Worm (Caenorhabditis elegans) whole organism, L4 larva: ENCODE results near the gene ZK930.6.

Source experiments
- F10B5.3 ChIP-seq: sonication (generic microtip); optimal IDR thresholded peaks from 2 replicates; lab custom pipeline; 2016; ENCODE audit warnings: mild to moderate bottlenecking, missing genetic modification characterization, missing compliant biosample characterization
- F49E8.2 ChIP-seq: sonication (generic microtip); optimal IDR thresholded peaks from 2 replicates; lab custom pipeline; 2016; ENCODE audit warnings: missing compliant biosample characterization, mild to moderate bottlenecking, missing genetic modification characterization, borderline replicate concordance
- T26A8.4 ChIP-seq: fragments of 200-800 bp; sonication (Bioruptor generic); IDR thresholded peaks from 2 replicates; pipeline ENCODE4 v1.3.6; 2022; ENCODE audit warnings: missing genetic modification characterization, missing compliant biosample characterization
- Y105C5A.15 ChIP-seq: fragments of 200-800 bp; sonication (Bioruptor generic); IDR thresholded peaks from 2 replicates; pipeline ENCODE4 v1.3.6; 2022; ENCODE audit warnings: missing genetic modification characterization, missing compliant biosample characterization
- Y5F2A.4 ChIP-seq: fragments of 200-800 bp; sonication (Bioruptor generic); optimal IDR thresholded peaks from 2 replicates; lab custom pipeline; 2018; ENCODE audit warnings: mild to moderate bottlenecking, missing genetic modification characterization, missing compliant biosample characterization
- ZK337.2 ChIP-seq: fragments of 200-800 bp; sonication (Bioruptor generic); IDR thresholded peaks from 2 replicates; pipeline ENCODE4 v1.3.6; 2022; ENCODE audit warnings: missing genetic modification reagents, missing genetic modification characterization, missing compliant biosample characterization
- ama-1 ChIP-seq: fragments of 150-350 bp; optimal IDR thresholded peaks from 2 replicates; lab custom pipeline; 2014; ENCODE audit warnings: inconsistent platforms, mixed read lengths
- arid-1 ChIP-seq: fragments of 200-800 bp; sonication (Bioruptor generic); conservative IDR thresholded peaks from 2 replicates; pipeline ENCODE4 v1.3.6; 2022; ENCODE audit warnings: missing genetic modification reagents, missing genetic modification characterization, missing compliant biosample characterization
- attf-4 ChIP-seq: sonication (generic microtip); optimal IDR thresholded peaks from 3 replicates; lab custom pipeline; 2017; ENCODE audit warnings: missing biosample characterization, missing genetic modification characterization
- ceh-28 ChIP-seq: fragments of 150-350 bp; optimal IDR thresholded peaks from 2 replicates; lab custom pipeline; 2014; ENCODE audit warnings: missing biosample characterization, missing genetic modification reagents, missing genetic modification characterization
- ceh-32 ChIP-seq: sonication (generic microtip); optimal IDR thresholded peaks from 2 replicates; lab custom pipeline; 2016; ENCODE audit warnings: mild to moderate bottlenecking, missing genetic modification characterization, missing compliant biosample characterization; ENCODE audit not compliant: poor library complexity
- ceh-62 ChIP-seq: sonication (generic microtip); optimal IDR thresholded peaks from 2 replicates; lab custom pipeline; 2017; ENCODE audit warnings: missing biosample characterization, missing genetic modification characterization
- cey-2 ChIP-seq: sonication (generic microtip); optimal IDR thresholded peaks from 3 replicates; lab custom pipeline; 2017; ENCODE audit warnings: missing genetic modification characterization, mild to moderate bottlenecking, missing compliant biosample characterization, antibody characterized with exemption, borderline replicate concordance; ENCODE audit not compliant: insufficient read depth
- daf-16 ChIP-seq, 3 experiments: sonication (generic microtip); optimal IDR thresholded peaks; 2 replicates each; lab custom pipeline; 2016 to 2017; ENCODE audit warnings: missing genetic modification characterization in 3 of 3, missing genetic modification reagents in 3 of 3, mild to moderate bottlenecking in 2 of 3, missing compliant biosample characterization in 2 of 3, missing biosample characterization in 1 of 3, moderate library complexity in 1 of 3
- daf-19 ChIP-seq: fragments of 200-800 bp; sonication (Bioruptor generic); conservative IDR thresholded peaks from 2 replicates; pipeline ENCODE4 v1.3.6; 2022; ENCODE audit warnings: missing genetic modification characterization, missing compliant biosample characterization
- dmd-6 ChIP-seq: fragments of 200-800 bp; sonication (Bioruptor generic); IDR thresholded peaks from 2 replicates; pipeline ENCODE4 v1.3.6; 2022; ENCODE audit warnings: missing genetic modification reagents, missing genetic modification characterization, missing compliant biosample characterization
- dpl-1 ChIP-seq: fragments of 150-350 bp; optimal IDR thresholded peaks from 2 replicates; lab custom pipeline; 2014; ENCODE audit warnings: missing biosample characterization, missing genetic modification reagents, missing genetic modification characterization
- duxl-1 ChIP-seq: sonication (generic microtip); optimal IDR thresholded peaks from 2 replicates; lab custom pipeline; 2016; ENCODE audit warnings: mild to moderate bottlenecking, missing genetic modification characterization, moderate library complexity, missing compliant biosample characterization; ENCODE audit not compliant: poor library complexity
- egl-27 ChIP-seq: sonication (generic microtip); optimal IDR thresholded peaks from 3 replicates; lab custom pipeline; 2017; ENCODE audit warnings: missing biosample characterization, missing genetic modification reagents, missing genetic modification characterization
- fos-1 ChIP-seq: fragments of 150-350 bp; optimal IDR thresholded peaks from 2 replicates; lab custom pipeline; 2014; ENCODE audit warnings: missing biosample characterization, missing genetic modification characterization
- hlh-30 ChIP-seq: sonication (generic microtip); optimal IDR thresholded peaks from 2 replicates; lab custom pipeline; 2017; ENCODE audit warnings: antibody characterized with exemption, mild to moderate bottlenecking, missing genetic modification characterization, missing compliant biosample characterization; ENCODE audit not compliant: insufficient read depth
- jun-1 ChIP-seq: fragments of 150-350 bp; optimal IDR thresholded peaks from 2 replicates; lab custom pipeline; 2014; ENCODE audit warnings: missing biosample characterization, missing genetic modification reagents, missing genetic modification characterization
- lim-7 ChIP-seq: fragments of 200-800 bp; sonication (Bioruptor generic); IDR thresholded peaks from 2 replicates; pipeline ENCODE4 v1.3.6; 2022; ENCODE audit warnings: missing genetic modification characterization, missing compliant biosample characterization
- lin-13 ChIP-seq: fragments of 150-350 bp; optimal IDR thresholded peaks from 2 replicates; lab custom pipeline; 2014; ENCODE audit warnings: missing biosample characterization, missing genetic modification reagents, missing genetic modification characterization
- lin-15B ChIP-seq: fragments of 150-350 bp; sonication (generic microtip); optimal IDR thresholded peaks from 3 replicates; lab custom pipeline; 2014; ENCODE audit warnings: missing biosample characterization, missing genetic modification characterization
- lsy-2 ChIP-seq, 2 experiments: fragments of 150-350 bp in 1 of 2; sonication (generic microtip) in 1 of 2; optimal IDR thresholded peaks; 2 replicates each; lab custom pipeline; 2014 to 2017; ENCODE audit warnings: missing biosample characterization in 2 of 2, missing genetic modification characterization in 2 of 2
- madf-5 ChIP-seq, 2 experiments: fragments of 200-800 bp; sonication (Bioruptor generic); IDR thresholded peaks; 2 replicates each; pipeline ENCODE4 v1.3.6; 2022; ENCODE audit warnings: missing compliant biosample characterization in 2 of 2, missing genetic modification characterization in 2 of 2
- mep-1 ChIP-seq: fragments of 150-350 bp; sonication (generic microtip); optimal IDR thresholded peaks from 3 replicates; lab custom pipeline; 2014; ENCODE audit warnings: missing biosample characterization, missing genetic modification characterization
- mes-2 ChIP-seq: sonication (generic microtip); optimal IDR thresholded peaks from 2 replicates; lab custom pipeline; 2016; ENCODE audit warnings: missing genotype, mild to moderate bottlenecking, missing genetic modification characterization, missing compliant biosample characterization; ENCODE audit not compliant: poor library complexity, severe bottlenecking
- mxl-3 ChIP-seq: fragments of 200-800 bp; sonication (Bioruptor generic); optimal IDR thresholded peaks from 2 replicates; lab custom pipeline; 2018; ENCODE audit warnings: mild to moderate bottlenecking, missing genetic modification characterization, missing compliant biosample characterization
- nhr-10 ChIP-seq: fragments of 150-350 bp; optimal IDR thresholded peaks from 2 replicates; lab custom pipeline; 2014; ENCODE audit warnings: missing biosample characterization, missing genetic modification characterization
- nhr-102 ChIP-seq: sonication (generic microtip); optimal IDR thresholded peaks from 2 replicates; lab custom pipeline; 2016; ENCODE audit warnings: mild to moderate bottlenecking, missing genetic modification characterization, moderate library complexity, missing compliant biosample characterization
- nhr-11 ChIP-seq: fragments of 150-350 bp; optimal IDR thresholded peaks from 2 replicates; lab custom pipeline; 2014; ENCODE audit warnings: missing biosample characterization, missing genetic modification characterization
- nhr-25 ChIP-seq: sonication (generic microtip); optimal IDR thresholded peaks from 2 replicates; lab custom pipeline; 2017; ENCODE audit warnings: missing genetic modification characterization, mild to moderate bottlenecking, missing compliant biosample characterization, antibody characterized with exemption, moderate library complexity, borderline replicate concordance; ENCODE audit not compliant: insufficient read depth
- nhr-28 ChIP-seq: fragments of 150-350 bp; optimal IDR thresholded peaks from 2 replicates; lab custom pipeline; 2014; ENCODE audit warnings: missing biosample characterization, missing genetic modification characterization
- nhr-41 ChIP-seq: fragments of 200-800 bp; sonication (Bioruptor generic); IDR thresholded peaks from 2 replicates; pipeline ENCODE4 v1.3.6; 2022; ENCODE audit warnings: missing genetic modification reagents, missing genetic modification characterization, missing compliant biosample characterization
- nhr-48 ChIP-seq: sonication (generic microtip); optimal IDR thresholded peaks from 2 replicates; lab custom pipeline; 2016; ENCODE audit warnings: mild to moderate bottlenecking, missing genetic modification characterization, missing compliant biosample characterization
- nhr-6 ChIP-seq: fragments of 150-350 bp; optimal IDR thresholded peaks from 2 replicates; lab custom pipeline; 2014; ENCODE audit warnings: missing biosample characterization, missing genetic modification characterization
- php-3 ChIP-seq: fragments of 200-800 bp; sonication (Bioruptor generic); IDR thresholded peaks from 2 replicates; pipeline ENCODE4 v1.3.6; 2022; ENCODE audit warnings: missing genetic modification reagents, missing genetic modification characterization, missing compliant biosample characterization
- pqm-1 ChIP-seq: sonication (generic microtip); optimal IDR thresholded peaks from 2 replicates; lab custom pipeline; 2017; ENCODE audit warnings: missing biosample characterization, missing genetic modification characterization
- rbr-2 ChIP-seq: sonication (generic microtip); optimal IDR thresholded peaks from 2 replicates; lab custom pipeline; 2016; ENCODE audit warnings: missing genotype, missing genetic modification characterization, missing compliant biosample characterization
- snpc-4 ChIP-seq: fragments of 150-350 bp; optimal IDR thresholded peaks from 2 replicates; lab custom pipeline; 2014; ENCODE audit warnings: missing biosample characterization, missing genetic modification characterization
- tag-97 ChIP-seq: fragments of 200-800 bp; sonication (Bioruptor generic); IDR thresholded peaks from 2 replicates; pipeline ENCODE4 v1.3.6; 2022; ENCODE audit warnings: missing genetic modification characterization, missing compliant biosample characterization
- unc-130 ChIP-seq: sonication (generic microtip); optimal IDR thresholded peaks from 2 replicates; lab custom pipeline; 2016; ENCODE audit warnings: missing genetic modification reagents, missing genetic modification characterization, missing compliant biosample characterization
- unc-39 ChIP-seq: sonication (generic microtip); optimal IDR thresholded peaks from 2 replicates; lab custom pipeline; 2017; ENCODE audit warnings: missing biosample characterization, missing genetic modification characterization
- unc-62 ChIP-seq, 3 experiments: fragments of 150-350 bp in 1 of 3; sonication (generic microtip); optimal IDR thresholded peaks in 2 of 3; peaks in 1 of 3; 1 replicate in 1 of 3; 2 replicates in 2 of 3; lab custom pipeline; 2014 to 2017; ENCODE audit warnings: missing biosample characterization in 3 of 3, missing genetic modification characterization in 3 of 3, missing genetic modification reagents in 3 of 3, missing genotype in 1 of 3
- zfp-3 ChIP-seq: fragments of 200-800 bp; sonication (Bioruptor generic); conservative IDR thresholded peaks from 2 replicates; pipeline ENCODE4 v1.3.6; 2022; ENCODE audit warnings: missing genetic modification reagents, missing genetic modification characterization, missing compliant biosample characterization
- ztf-11 ChIP-seq: fragments of 150-350 bp; optimal IDR thresholded peaks from 2 replicates; lab custom pipeline; 2014; ENCODE audit warnings: missing biosample characterization, missing genetic modification characterization
- ztf-7 ChIP-seq: fragments of 150-350 bp; optimal IDR thresholded peaks from 2 replicates; lab custom pipeline; 2014; ENCODE audit warnings: missing biosample characterization, missing genetic modification characterization

ZK930.6 gene

ce11 chrII:11874674-11875198, 9.0 kb upstream of the ZK930.6 start, which contains the start of the genes npp-3 and top-2 (continued):
- TF ChIP-seq Y105C5A.15 (GFP tag; lab: Robert Waterston, UW) (no peak), ceh-62 (tag; lab: Kevin White, UChicago) (no peak), nhr-102 (tag; lab: Kevin White, UChicago) (peak; percentile 86), duxl-1 (tag; lab: Kevin White, UChicago) (peak; percentile 85), dmd-6 (peak; percentile 79), F10B5.3 (tag; lab: Kevin White, UChicago) (peak; percentile 76), lsy-2 (tag; optimal IDR thresholded peaks at IDR 0.05; lab: Kevin White, UChicago) (peak; percentile 98 to 99), fos-1 (no peak), F49E8.2 (tag; lab: Kevin White, UChicago) (peak; percentile 89), pqm-1 (tag; lab: Kevin White, UChicago) (no peak), unc-62 (GFP tag; optimal IDR thresholded peaks at IDR 0.05 in 1 of 2; lab: Kevin White, UChicago) (peak in 1 of 2 experiments; percentile 99), unc-62 (tag; optimal IDR thresholded peaks at IDR 0.05; lab: Kevin White, UChicago) (no peak), nhr-28 (tag; lab: Kevin White, UChicago) (peak; percentile 73), mep-1 (tag; lab: Kevin White, UChicago) (peak; percentile 97), lin-15B (tag; lab: Kevin White, UChicago) (peak; percentile 59), ztf-7 (tag; lab: Kevin White, UChicago) (no peak), T26A8.4 (GFP tag; lab: Robert Waterston, UW) (peak; percentile 89), mxl-3 (peak; percentile 3), cey-2 (tag; lab: Kevin White, UChicago) (no peak), php-3 (0 out of 2 replicates have a peak, but pooled peaks have one; percentile 10), nhr-48 (peak; percentile 70), snpc-4 (no peak), nhr-6 (peak; percentile 84), unc-39 (tag; lab: Kevin White, UChicago) (no peak), egl-27 (no peak), lin-13 (GFP tag; lab: Kevin White, UChicago) (peak; percentile 93), hlh-30 (tag; lab: Kevin White, UChicago) (peak; percentile 93), ceh-28 (tag; lab: Kevin White, UChicago) (no peak), ZK337.2 (no peak), dpl-1 (peak; percentile 99), attf-4 (tag; lab: Kevin White, UChicago) (no peak), ztf-11 (tag; lab: Kevin White, UChicago) (no peak), zfp-3 (GFP tag; lab: Robert Waterston, UW) (peak; percentile 46; the same call in 1 of the 2 replicates), rbr-2 (tag; lab: Kevin White, UChicago) (peak; percentile 95), daf-19 (GFP tag; lab: Robert Waterston, UW) (no peak), nhr-41 (GFP tag; lab: Robert Waterston, UW) (no peak), nhr-11 (tag; lab: Kevin White, UChicago) (peak; percentile 99), lim-7 (GFP tag; lab: Robert Waterston, UW) (no peak), ceh-32 (tag; lab: Kevin White, UChicago) (no peak), jun-1 (tag; lab: Kevin White, UChicago) (peak; percentile 75), ama-1 (lab: Kevin White, UChicago) (peak; percentile 78), madf-5 (GFP tag; IDR thresholded peaks at IDR 0.05; lab: Robert Waterston, UW) (no peak), unc-130 (GFP tag; lab: Kevin White, UChicago) (peak; percentile 95), mes-2 (tag; lab: Kevin White, UChicago) (peak; percentile 94), nhr-25 (tag; lab: Kevin White, UChicago) (peak; percentile 87), tag-97 (GFP tag; lab: Robert Waterston, UW) (no peak), nhr-10 (tag; lab: Kevin White, UChicago) (no peak), daf-16 (GFP tag; optimal IDR thresholded peaks at IDR 0.05; lab: Kevin White, UChicago) (peak in 1 of 2 experiments; percentile 80), daf-16 (tag; optimal IDR thresholded peaks at IDR 0.05; lab: Kevin White, UChicago) (peak; percentile 77), Y5F2A.4 (GFP tag; lab: Kevin White, UChicago) (no peak), arid-1 (GFP tag; lab: Robert Waterston, UW) (peak; percentile 93)
